Worm (Caenorhabditis elegans) whole organism, early embryonic: Measurements from ENCODE around the gene E02H4.2.

Experiments used
- B0310.2 ChIP-seq: sonication (generic microtip); optimal IDR thresholded peaks from 2 replicates; lab custom pipeline; 2016; ENCODE audit warnings: mild to moderate bottlenecking, missing genetic modification characterization, missing compliant biosample characterization
- F13C5.2 ChIP-seq: sonication (generic microtip); optimal IDR thresholded peaks from 2 replicates; lab custom pipeline; 2017; ENCODE audit warnings: mild to moderate bottlenecking, missing genetic modification characterization, inconsistent platforms, missing compliant biosample characterization
- aly-1 ChIP-seq: sonication (generic microtip); optimal IDR thresholded peaks from 2 replicates; lab custom pipeline; 2016; ENCODE audit warnings: missing genetic modification characterization, missing compliant biosample characterization
- ama-1 ChIP-seq: fragments of 150-350 bp; optimal IDR thresholded peaks from 2 replicates; lab custom pipeline; 2014
- ceh-13 ChIP-seq: fragments of 200-800 bp; sonication (Bioruptor generic); optimal IDR thresholded peaks from 2 replicates; lab custom pipeline; 2018; ENCODE audit warnings: mild to moderate bottlenecking, missing genetic modification characterization, missing compliant biosample characterization
- ceh-36 ChIP-seq: sonication (generic microtip); optimal IDR thresholded peaks from 2 replicates; lab custom pipeline; 2016; ENCODE audit warnings: missing genetic modification characterization, inconsistent platforms, missing compliant biosample characterization
- flt-1 ChIP-seq: fragments of 200-800 bp; sonication (Bioruptor generic); IDR thresholded peaks from 2 replicates; pipeline ENCODE4 v1.3.6; 2022; ENCODE audit warnings: missing genetic modification characterization, missing compliant biosample characterization
- hnd-1 ChIP-seq: sonication (generic microtip); optimal IDR thresholded peaks from 2 replicates; lab custom pipeline; 2016; ENCODE audit warnings: missing genetic modification characterization, missing compliant biosample characterization
- tbx-37 ChIP-seq: fragments of 200-800 bp; sonication (Bioruptor generic); conservative IDR thresholded peaks from 2 replicates; pipeline ENCODE4 v1.3.6; 2022; ENCODE audit warnings: missing genetic modification reagents, missing genetic modification characterization, missing compliant biosample characterization

DNA sequence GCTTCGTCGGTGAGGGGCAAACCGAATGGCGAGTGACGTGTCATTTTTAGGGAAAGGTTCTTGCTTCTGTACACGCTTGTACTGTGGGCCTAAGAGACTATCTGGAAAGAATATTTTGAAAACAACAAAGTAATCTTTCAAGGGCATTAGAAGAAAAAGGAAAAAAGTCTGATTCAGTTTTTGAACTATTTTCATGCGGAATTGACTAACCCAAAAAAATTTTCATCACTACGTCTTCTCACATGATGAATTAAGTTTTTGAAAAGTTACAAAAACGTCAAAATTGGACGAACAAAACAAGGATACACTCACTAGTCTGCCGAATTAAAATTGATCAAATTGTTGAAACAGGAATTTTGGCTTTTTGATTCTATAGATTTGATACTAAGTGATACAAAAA is 38.9 kb upstream of the E02H4.2 start, which contains the start of gene C11H1.9:
- TF ChIP-seq hnd-1 (tag; lab: Kevin White, UChicago) (no peak), B0310.2 (tag; lab: Kevin White, UChicago) (no peak), ama-1 (lab: Kevin White, UChicago) (no peak), ceh-36 (no peak), flt-1 (GFP tag; lab: Robert Waterston, UW) (no peak), ceh-13 (GFP tag; lab: Kevin White, UChicago) (no peak), tbx-37 (GFP tag; lab: Robert Waterston, UW) (no peak), aly-1 (tag; lab: Kevin White, UChicago) (no peak), F13C5.2 (tag; lab: Kevin White, UChicago) (no peak)
